Worm (Caenorhabditis elegans) whole organism, L3 larva: ENCODE data around the gene R12B2.6.
A peak's percentile ranks its signal among the peaks of the same experiment; 100 is the strongest.

Experiments
- ceh-82 ChIP-seq: fragments of 150-350 bp; optimal IDR thresholded peaks from 2 replicates; lab custom pipeline; 2014; ENCODE audit warnings: missing biosample characterization, missing genetic modification characterization
- ceh-9 ChIP-seq: sonication (generic microtip); optimal IDR thresholded peaks from 2 replicates; lab custom pipeline; 2018; ENCODE audit warnings: missing biosample characterization, missing genetic modification characterization
- elt-3 ChIP-seq, 3 experiments: fragments of 150-350 bp in 1 of 3; sonication (generic microtip) in 2 of 3; optimal IDR thresholded peaks; 2 replicates in 2 of 3; 4 replicates in 1 of 3; lab custom pipeline; 2014 to 2017; ENCODE audit warnings: missing biosample characterization in 3 of 3, missing genetic modification characterization in 3 of 3
- nhr-12 ChIP-seq: fragments of 150-350 bp; optimal IDR thresholded peaks from 2 replicates; lab custom pipeline; 2014; ENCODE audit warnings: missing biosample characterization, missing genetic modification characterization
- tbx-2 ChIP-seq: sonication (generic microtip); optimal IDR thresholded peaks from 2 replicates; lab custom pipeline; 2016; ENCODE audit warnings: mild to moderate bottlenecking, missing genetic modification characterization, missing compliant biosample characterization
- ztf-11 ChIP-seq: fragments of 150-350 bp; optimal IDR thresholded peaks from 2 replicates; lab custom pipeline; 2014; ENCODE audit warnings: missing biosample characterization, missing genetic modification characterization

DNA sequence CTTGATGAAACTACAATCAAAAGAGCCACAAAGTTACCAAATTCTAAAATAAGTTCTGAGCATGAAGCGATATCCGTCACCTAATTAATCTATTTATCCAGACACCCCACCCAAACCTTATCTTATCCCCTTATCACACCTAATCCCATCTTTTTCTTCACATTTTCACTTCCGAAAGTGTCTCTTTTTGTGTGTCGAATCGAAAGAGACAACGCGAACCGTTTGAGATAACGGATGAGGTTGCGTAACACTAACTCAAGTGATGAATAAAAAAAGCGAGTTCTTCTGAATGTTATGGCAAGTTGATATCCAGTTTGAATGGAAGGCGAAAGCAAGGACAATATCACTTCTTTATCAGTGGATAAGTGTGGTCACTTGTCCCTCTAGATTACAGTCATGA is 49.6 kb upstream of the R12B2.6 start:
- TF ChIP-seq ceh-9 (tag; lab: Kevin White, UChicago), result no peak
- no peak for TF ChIP-seq tbx-2 (tag; lab: Kevin White, UChicago)
- no peak for TF ChIP-seq ceh-82 (tag; lab: Kevin White, UChicago)
- no peak for TF ChIP-seq ztf-11 (tag; lab: Kevin White, UChicago)
- peak in 1 of 3 experiments; percentile 82 for TF ChIP-seq elt-3 (tag; optimal IDR thresholded peaks at IDR 0.05; lab: Kevin White, UChicago)
- no peak for TF ChIP-seq nhr-12
